Fruit fly (Drosophila melanogaster) S2 (cell line): ENCODE data around the gene CG31872.

Experiments
- CG8478 ChIP-seq: fragments of >200 bp; optimal IDR thresholded peaks from 2 replicates; lab custom pipeline; 2018
- CTCF ChIP-seq, 2 experiments: fragments of >200 bp; optimal IDR thresholded peaks; 2 replicates each; lab custom pipeline; 2018

CG31872 gene

dm6 chr2L:10654520-10654919, 14.8 kb downstream of the CG31872 start:
- no peak for TF ChIP-seq CG8478 (lab: Kevin White, UChicago)
- TF ChIP-seq CTCF (optimal IDR thresholded peaks at IDR 0.05; lab: Kevin White, UChicago), result no peak

dm6 chr2L:10657981-10658380, 18.2 kb downstream of the CG31872 start, which contains the start of gene CG45690:
CG45690 (plus strand) TSS chr2L:10658281.
- TF ChIP-seq CG8478 (lab: Kevin White, UChicago), result no peak
- no peak for TF ChIP-seq CTCF (optimal IDR thresholded peaks at IDR 0.05; lab: Kevin White, UChicago)

dm6 chr2L:10661490-10662240, 21.9 kb downstream of the CG31872 start, which contains the start of gene CG31871:
CG31871 (plus strand) TSS chr2L:10662081.
- TF ChIP-seq CG8478 (lab: Kevin White, UChicago) (no peak), CTCF (optimal IDR thresholded peaks at IDR 0.05; lab: Kevin White, UChicago) (no peak)

dm6 chr2L:10665603-10666002, 25.9 kb downstream of the CG31872 start:
- no peak for TF ChIP-seq CTCF (optimal IDR thresholded peaks at IDR 0.05; lab: Kevin White, UChicago)
- TF ChIP-seq CG8478 (lab: Kevin White, UChicago), result no peak

dm6 chr2L:10671530-10671929, 31.8 kb downstream of the CG31872 start:
- no peak for TF ChIP-seq CG8478 (lab: Kevin White, UChicago)
- no peak for TF ChIP-seq CTCF (optimal IDR thresholded peaks at IDR 0.05; lab: Kevin White, UChicago)

dm6 chr2L:10672989-10673388, 33.3 kb downstream of the CG31872 start:
- TF ChIP-seq CG8478 (lab: Kevin White, UChicago) (no peak), CTCF (optimal IDR thresholded peaks at IDR 0.05; lab: Kevin White, UChicago) (no peak)

dm6 chr2L:10676933-10677714, 37.4 kb downstream of the CG31872 start, which contains the start of gene CG17104:
CG17104 (plus strand) TSS chr2L:10677198.
- TF ChIP-seq CTCF (optimal IDR thresholded peaks at IDR 0.05; lab: Kevin White, UChicago), result no peak
- TF ChIP-seq CG8478 (lab: Kevin White, UChicago), result no peak

- TF ChIP-seq CTCF (optimal IDR thresholded peaks at IDR 0.05; lab: Kevin White, UChicago) (no peak), CG8478 (lab: Kevin White, UChicago) (no peak)
These were observed 38.0 kb downstream of the CG31872 start for dm6 chr2L:10677715-10678088.

dm6 chr2L:10679568-10679967, 39.8 kb downstream of the CG31872 start:
- no peak for TF ChIP-seq CG8478 (lab: Kevin White, UChicago)
- no peak for TF ChIP-seq CTCF (optimal IDR thresholded peaks at IDR 0.05; lab: Kevin White, UChicago)

- TF ChIP-seq CTCF (optimal IDR thresholded peaks at IDR 0.05; lab: Kevin White, UChicago) (no peak), CG8478 (lab: Kevin White, UChicago) (no peak)
These were observed 40.9 kb downstream of the CG31872 start, which contains the start of gene CG17105 for dm6 chr2L:10680584-10681080. CG17105 (plus strand) TSS chr2L:10681030.

dm6 chr2L:10681602-10682001, 41.9 kb downstream of the CG31872 start, which contains the start of gene CG17107:
CG17107 (plus strand) TSS chr2L:10681902.
- TF ChIP-seq CTCF (optimal IDR thresholded peaks at IDR 0.05; lab: Kevin White, UChicago) (no peak), CG8478 (lab: Kevin White, UChicago) (no peak)

- TF ChIP-seq CTCF (optimal IDR thresholded peaks at IDR 0.05; lab: Kevin White, UChicago), result no peak
- TF ChIP-seq CG8478 (lab: Kevin White, UChicago), result no peak
These were observed 42.5 kb downstream of the CG31872 start for dm6 chr2L:10682197-10682596.

- TF ChIP-seq CTCF (optimal IDR thresholded peaks at IDR 0.05; lab: Kevin White, UChicago) (no peak), CG8478 (lab: Kevin White, UChicago) (no peak)
These were observed 43.2 kb downstream of the CG31872 start for dm6 chr2L:10682912-10683311.

dm6 chr2L:10684309-10684708, 44.6 kb downstream of the CG31872 start, which contains the start of gene CG7299:
CG7299 (minus strand) TSS chr2L:10684409.
- TF ChIP-seq CTCF (optimal IDR thresholded peaks at IDR 0.05; lab: Kevin White, UChicago), result no peak
- no peak for TF ChIP-seq CG8478 (lab: Kevin White, UChicago)

dm6 chr2L:10685666-10686065, 45.9 kb downstream of the CG31872 start:
- TF ChIP-seq CG8478 (lab: Kevin White, UChicago) (no peak), CTCF (optimal IDR thresholded peaks at IDR 0.05; lab: Kevin White, UChicago) (no peak)
